Fruit fly (Drosophila melanogaster) whole organism, prepupa: Measurements from ENCODE around the gene CG46525.

Experiments used
- Blimp-1 ChIP-seq: fragments of 200-800 bp; sonication (Bioruptor generic); optimal IDR thresholded peaks from 3 replicates; lab custom pipeline; 2017; ENCODE audit warnings: missing biosample characterization, missing genetic modification characterization, mild to moderate bottlenecking, moderate library complexity, missing genetic modification reagents
- CG10631 ChIP-seq: fragments of 200-800 bp; sonication (Bioruptor generic); optimal IDR thresholded peaks from 2 replicates; lab custom pipeline; 2016; ENCODE audit warnings: missing biosample characterization, missing genetic modification characterization
- CG10669 ChIP-seq: fragments of 200-800 bp; sonication (Bioruptor generic); optimal IDR thresholded peaks from 3 replicates; lab custom pipeline; 2018; ENCODE audit warnings: missing biosample characterization, mild to moderate bottlenecking, missing genetic modification characterization, moderate library complexity
- CG11762 ChIP-seq: fragments of 200-800 bp; sonication (Bioruptor generic); optimal IDR thresholded peaks from 3 replicates; lab custom pipeline; 2016; ENCODE audit warnings: missing biosample characterization, missing genetic modification characterization; ENCODE audit not compliant: insufficient read depth
- CG11902 ChIP-seq: fragments of 200-800 bp; sonication (Bioruptor generic); optimal IDR thresholded peaks from 3 replicates; lab custom pipeline; 2016; ENCODE audit warnings: missing biosample characterization, missing genetic modification characterization
- CG15336 ChIP-seq: fragments of 200-800 bp; sonication (Bioruptor generic); IDR thresholded peaks from 2 replicates; pipeline ENCODE4 v1.3.6; 2022; ENCODE audit warnings: missing biosample characterization, missing genetic modification characterization
- CG1621 ChIP-seq: fragments of 200-800 bp; sonication (Bioruptor generic); optimal IDR thresholded peaks from 3 replicates; lab custom pipeline; 2018; ENCODE audit warnings: missing biosample characterization, mild to moderate bottlenecking, missing genetic modification characterization
- CG31627 ChIP-seq: fragments of 200-800 bp; sonication (Bioruptor generic); optimal IDR thresholded peaks from 3 replicates; lab custom pipeline; 2016; ENCODE audit warnings: missing biosample characterization, missing genetic modification characterization
- CG4318 ChIP-seq: fragments of 200-800 bp; sonication (Bioruptor generic); optimal IDR thresholded peaks from 3 replicates; lab custom pipeline; 2017; ENCODE audit warnings: missing biosample characterization, mild to moderate bottlenecking, missing genetic modification characterization
- CG6163 ChIP-seq: fragments of 200-800 bp; sonication (Bioruptor generic); IDR thresholded peaks from 3 replicates; pipeline ENCODE4 v1.3.6; 2022; ENCODE audit warnings: missing biosample characterization, missing genetic modification characterization
- CG6792 ChIP-seq: fragments of 200-800 bp; sonication (Bioruptor generic); optimal IDR thresholded peaks from 3 replicates; lab custom pipeline; 2016; ENCODE audit warnings: missing biosample characterization, missing genetic modification characterization
- CG6854 ChIP-seq: fragments of 200-800 bp; sonication (Bioruptor generic); optimal IDR thresholded peaks from 2 replicates; lab custom pipeline; 2017; ENCODE audit warnings: missing biosample characterization, mild to moderate bottlenecking, missing genetic modification characterization
- CG8119 ChIP-seq: fragments of 200-800 bp; sonication (Bioruptor generic); IDR thresholded peaks from 3 replicates; pipeline ENCODE4 v1.3.6; 2022; ENCODE audit warnings: missing biosample characterization, missing genetic modification characterization
- CG8632 ChIP-seq: fragments of 200-800 bp; sonication (Bioruptor generic); optimal IDR thresholded peaks from 3 replicates; lab custom pipeline; 2016; ENCODE audit warnings: missing biosample characterization, missing genetic modification characterization
- CG9139 ChIP-seq: fragments of 200-800 bp; sonication (Bioruptor generic); optimal IDR thresholded peaks from 3 replicates; lab custom pipeline; 2017; ENCODE audit warnings: missing biosample characterization, mild to moderate bottlenecking, missing genetic modification characterization
- Eip75B ChIP-seq: fragments of 200-800 bp; sonication (Bioruptor generic); optimal IDR thresholded peaks from 3 replicates; lab custom pipeline; 2016; ENCODE audit warnings: missing biosample characterization, missing genetic modification characterization
- Eip78C ChIP-seq: fragments of 200-800 bp; sonication (Bioruptor generic); peaks from one replicate; lab custom pipeline; 2016; ENCODE audit warnings: missing biosample characterization, missing genetic modification characterization
- Eip93F ChIP-seq: fragments of 200-800 bp; sonication (Bioruptor generic); optimal IDR thresholded peaks from 2 replicates; lab custom pipeline; 2016; ENCODE audit warnings: missing biosample characterization, mild to moderate bottlenecking, missing genetic modification characterization
- Ets96B ChIP-seq: fragments of 200-800 bp; optimal IDR thresholded peaks from 2 replicates; lab custom pipeline; 2019; ENCODE audit warnings: missing biosample characterization, mild to moderate bottlenecking, missing genetic modification characterization, moderate library complexity
- Gug ChIP-seq: fragments of 200-800 bp; sonication (Bioruptor generic); IDR thresholded peaks from 2 replicates; pipeline ENCODE4 v1.3.6; 2022; ENCODE audit warnings: missing biosample characterization, missing genetic modification characterization
- Hr38 ChIP-seq: sonication (Bioruptor generic); optimal IDR thresholded peaks from 2 replicates; lab custom pipeline; 2016; ENCODE audit warnings: missing biosample characterization, missing genetic modification characterization
- Hr39 ChIP-seq: fragments of 200-800 bp; sonication (Bioruptor generic); optimal IDR thresholded peaks from 2 replicates; lab custom pipeline; 2016; ENCODE audit warnings: missing biosample characterization, missing genetic modification characterization
- Hr4 ChIP-seq: fragments of 200-800 bp; sonication (Bioruptor generic); optimal IDR thresholded peaks from 3 replicates; lab custom pipeline; 2016; ENCODE audit warnings: missing biosample characterization, missing genetic modification characterization
- Lpt ChIP-seq: fragments of 200-800 bp; sonication (Bioruptor generic); optimal IDR thresholded peaks from 3 replicates; lab custom pipeline; 2016; ENCODE audit warnings: missing biosample characterization, missing genetic modification characterization
- Met ChIP-seq: fragments of 200-800 bp; sonication (Bioruptor generic); optimal IDR thresholded peaks from 3 replicates; lab custom pipeline; 2016; ENCODE audit warnings: missing biosample characterization, missing genetic modification characterization
- OdsH ChIP-seq: fragments of 200-800 bp; sonication (Bioruptor generic); optimal IDR thresholded peaks from 3 replicates; lab custom pipeline; 2016; ENCODE audit warnings: missing biosample characterization, missing genetic modification characterization
- Sox14 ChIP-seq: fragments of 200-800 bp; sonication (Bioruptor generic); optimal IDR thresholded peaks from 3 replicates; lab custom pipeline; 2016; ENCODE audit warnings: missing biosample characterization, missing genetic modification characterization
- Sox15 ChIP-seq: fragments of 200-800 bp; sonication (Bioruptor generic); optimal IDR thresholded peaks from 3 replicates; lab custom pipeline; 2016; ENCODE audit warnings: missing biosample characterization, missing genetic modification characterization
- acj6 ChIP-seq: fragments of 200-800 bp; sonication (Bioruptor generic); optimal IDR thresholded peaks from 3 replicates; lab custom pipeline; 2016; ENCODE audit warnings: missing biosample characterization, missing genetic modification characterization
- cyc ChIP-seq: fragments of 200-800 bp; sonication (Bioruptor generic); optimal IDR thresholded peaks from 3 replicates; lab custom pipeline; 2016; ENCODE audit warnings: missing biosample characterization, missing genetic modification characterization
- dac ChIP-seq: fragments of 200-800 bp; sonication (Bioruptor generic); optimal IDR thresholded peaks from 2 replicates; lab custom pipeline; 2017; ENCODE audit warnings: missing biosample characterization, mild to moderate bottlenecking, missing genetic modification characterization
- dsx ChIP-seq: fragments of 200-800 bp; optimal IDR thresholded peaks from 3 replicates; lab custom pipeline; 2019; ENCODE audit warnings: missing biosample characterization, mild to moderate bottlenecking, missing genetic modification characterization, moderate library complexity; ENCODE audit not compliant: poor library complexity, severe bottlenecking
- eg ChIP-seq: fragments of 200-800 bp; sonication (Bioruptor generic); IDR thresholded peaks from 3 replicates; pipeline ENCODE4 v1.3.6; 2022; ENCODE audit warnings: missing biosample characterization, missing genetic modification characterization
- fd59A ChIP-seq: fragments of 200-800 bp; sonication (Bioruptor generic); optimal IDR thresholded peaks from 2 replicates; lab custom pipeline; 2017; ENCODE audit warnings: missing biosample characterization, mild to moderate bottlenecking, missing genetic modification characterization, missing genetic modification reagents
- fd85E ChIP-seq: fragments of 200-800 bp; sonication (Bioruptor generic); optimal IDR thresholded peaks from 3 replicates; lab custom pipeline; 2016; ENCODE audit warnings: missing biosample characterization, missing genetic modification characterization
- fkh ChIP-seq: fragments of 200-800 bp; sonication (Bioruptor generic); optimal IDR thresholded peaks from 3 replicates; lab custom pipeline; 2017; ENCODE audit warnings: missing biosample characterization, mild to moderate bottlenecking, missing genetic modification characterization, moderate library complexity
- net ChIP-seq: fragments of 200-800 bp; sonication (Bioruptor generic); optimal IDR thresholded peaks from 3 replicates; lab custom pipeline; 2016; ENCODE audit warnings: missing biosample characterization, missing genetic modification characterization
- pdm3 ChIP-seq: fragments of 200-800 bp; sonication (Bioruptor generic); optimal IDR thresholded peaks from 3 replicates; lab custom pipeline; 2016; ENCODE audit warnings: missing biosample characterization, missing genetic modification characterization
- ss ChIP-seq, 2 experiments: fragments of 200-800 bp; sonication (Bioruptor generic); optimal IDR thresholded peaks; 2 replicates in 1 of 2; 3 replicates in 1 of 2; lab custom pipeline; 2017 to 2018; ENCODE audit warnings: mild to moderate bottlenecking in 2 of 2, missing biosample characterization in 2 of 2, missing genetic modification characterization in 2 of 2, moderate library complexity in 1 of 2
- topi ChIP-seq: fragments of 200-800 bp; sonication (Bioruptor generic); optimal IDR thresholded peaks from 3 replicates; lab custom pipeline; 2016; ENCODE audit warnings: missing biosample characterization, missing genetic modification characterization
- vri ChIP-seq: fragments of 200-800 bp; sonication (Bioruptor generic); optimal IDR thresholded peaks from 3 replicates; lab custom pipeline; 2016; ENCODE audit warnings: missing biosample characterization, mild to moderate bottlenecking, missing genetic modification characterization

The CG46525 gene

DNA sequence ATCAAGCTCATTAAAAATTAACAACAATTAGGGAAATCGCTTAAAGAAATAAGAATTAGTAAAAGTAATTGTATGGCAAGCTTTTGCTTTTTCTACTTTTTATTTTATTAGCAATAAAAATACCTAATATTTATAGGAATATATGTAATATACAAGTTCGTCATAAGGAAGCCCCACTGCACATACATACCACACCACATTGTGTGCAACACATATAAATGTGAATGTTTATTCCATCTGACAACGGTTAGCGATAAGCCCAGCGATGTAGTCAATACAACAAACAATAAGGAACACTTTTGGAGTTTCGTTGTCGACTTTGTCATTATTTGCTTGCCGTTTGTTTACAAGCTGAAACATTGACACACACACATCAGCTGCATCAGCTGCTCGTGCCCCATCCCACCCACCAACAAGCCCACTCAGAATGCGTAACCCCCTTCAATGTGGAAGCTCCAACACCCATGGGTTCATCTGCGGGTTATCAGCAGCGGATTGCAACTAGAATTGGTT lies 10.3 kb downstream of the CG46525 start (continued):
- TF ChIP-seq CG11762 (GFP tag; lab: Kevin White, UChicago) (peak; percentile 31), OdsH (peak; percentile 47), Sox15 (no peak), Eip93F (peak; percentile 49), Sox14 (GFP tag; lab: Kevin White, UChicago) (peak; percentile 40), cyc (peak; percentile 45), CG31627 (GFP tag; lab: Kevin White, UChicago) (peak; percentile 43), vri (GFP tag; lab: Kevin White, UChicago) (peak; percentile 60), Lpt (GFP tag; lab: Kevin White, UChicago) (peak; percentile 28), pdm3 (peak; percentile 54), CG8632 (GFP tag; lab: Kevin White, UChicago) (peak; percentile 69), Hr38 (GFP tag; lab: Kevin White, UChicago) (no peak), dac (GFP tag; lab: Kevin White, UChicago) (no peak), Blimp-1 (GFP tag; lab: Kevin White, UChicago) (peak; percentile 44), CG15336 (GFP tag; lab: Robert Waterston, UW) (peak; percentile 53; the same call in 1 of the 2 replicates), fkh (GFP tag; lab: Kevin White, UChicago) (peak; percentile 96), acj6 (GFP tag; lab: Kevin White, UChicago) (no peak), CG4318 (GFP tag; lab: Kevin White, UChicago) (peak; percentile 8), fd59A (GFP tag; lab: Kevin White, UChicago) (no peak), Eip78C (GFP tag; lab: Kevin White, UChicago) (peak; percentile 70), Eip75B (GFP tag; lab: Kevin White, UChicago) (peak; percentile 54)

DNA sequence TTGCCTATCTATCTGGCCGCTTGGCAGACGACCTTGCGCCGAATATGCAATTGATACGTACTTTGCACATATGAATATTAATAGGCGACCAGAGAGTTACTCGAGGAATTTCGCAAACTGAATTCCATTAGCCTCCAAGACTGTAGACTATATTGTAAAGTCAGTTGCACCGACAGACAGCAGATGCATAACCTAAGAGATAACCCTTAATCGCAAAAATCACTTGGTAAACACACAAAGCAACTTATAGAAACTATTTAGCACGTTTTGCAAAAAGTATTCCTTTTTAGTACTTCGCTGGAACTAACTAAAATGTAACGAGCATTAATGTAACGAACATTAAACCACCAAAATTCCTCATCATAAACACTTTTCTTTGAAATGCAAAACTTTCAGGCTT lies 11.1 kb downstream of the CG46525 start, which contains the start of gene CG6333:
CG6333 (minus strand) TSS at position 101 of the 400 bp plus-strand sequence.
- no peak for TF ChIP-seq fd85E (GFP tag; lab: Kevin White, UChicago)
- TF ChIP-seq Eip75B (GFP tag; lab: Kevin White, UChicago) = no peak
- TF ChIP-seq ss (GFP tag; optimal IDR thresholded peaks at IDR 0.05; lab: Kevin White, UChicago) = no peak
- no peak for TF ChIP-seq Sox15
- no peak for TF ChIP-seq CG10631 (GFP tag; lab: Kevin White, UChicago)
- no peak for TF ChIP-seq Lpt (GFP tag; lab: Kevin White, UChicago)
- no peak for TF ChIP-seq CG1621 (tag; lab: Kevin White, UChicago)

DNA sequence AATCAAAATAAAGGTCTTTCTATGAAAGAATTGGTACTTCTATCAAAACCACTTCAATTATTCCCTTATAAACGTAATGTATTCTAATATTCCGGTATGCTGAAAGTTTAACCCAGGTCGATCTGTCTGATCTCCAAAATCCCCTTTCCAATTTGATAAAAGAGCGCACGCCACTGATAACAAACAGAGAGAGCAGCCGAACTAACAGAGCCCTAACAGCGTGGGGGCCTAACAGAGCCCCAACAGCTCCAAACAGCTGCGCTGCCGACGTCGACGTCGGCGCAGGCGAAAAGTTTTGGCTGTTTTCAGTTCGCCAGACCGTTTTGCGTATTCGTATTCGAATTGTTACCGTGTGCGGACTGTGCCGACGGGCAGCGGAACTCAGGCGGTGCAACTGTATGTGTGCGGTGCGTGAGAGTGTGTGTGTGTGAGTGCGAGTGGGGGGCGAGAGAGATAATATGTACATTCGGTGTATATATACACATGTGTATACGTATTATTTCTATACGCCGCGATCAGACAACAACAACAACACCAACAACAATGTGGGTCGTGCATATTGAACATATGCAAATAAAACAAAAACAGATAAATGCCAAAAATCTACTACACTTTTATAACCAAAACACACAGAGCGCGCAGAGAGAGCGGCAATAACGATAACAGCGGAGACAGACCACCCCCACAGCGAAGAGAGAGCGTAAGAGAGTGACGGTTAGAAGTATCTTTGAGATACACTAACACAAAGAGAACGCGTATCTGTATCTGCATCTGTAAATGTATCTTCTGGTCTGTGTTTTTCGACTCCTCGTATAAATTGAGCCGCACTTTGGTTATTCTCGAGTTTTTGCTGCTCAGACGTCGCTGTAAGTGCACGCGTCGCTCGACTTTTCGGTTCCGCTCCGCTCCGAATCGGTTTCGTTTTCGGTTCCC lies 12.0 kb downstream of the CG46525 start, which contains the start of gene Oatp74D:
Oatp74D (plus strand) TSS at position 325 of the 933 bp plus-strand sequence.
- TF ChIP-seq CG1621 (tag; lab: Kevin White, UChicago) (peak; percentile 19), CG31627 (GFP tag; lab: Kevin White, UChicago) (peak; percentile 72), CG6163 (GFP tag; lab: Robert Waterston, UW) (peak; percentile 64; the same call in 2 of the 3 replicates), fkh (GFP tag; lab: Kevin White, UChicago) (peak; percentile 99), CG4318 (GFP tag; lab: Kevin White, UChicago) (no peak), Sox15 (peak; percentile 11), CG8119 (GFP tag; lab: Robert Waterston, UW) (peak; percentile 78), OdsH (peak; percentile 64), Hr39 (GFP tag; lab: Kevin White, UChicago) (peak; percentile 70), CG10669 (GFP tag; lab: Kevin White, UChicago) (peak; percentile 30), Blimp-1 (GFP tag; lab: Kevin White, UChicago) (peak; percentile 62), fd85E (GFP tag; lab: Kevin White, UChicago) (no peak), eg (GFP tag; lab: Robert Waterston, UW) (peak; percentile 79), dsx (GFP tag; lab: Kevin White, UChicago) (peak; percentile 45), Hr4 (GFP tag; lab: Kevin White, UChicago) (peak; percentile 82), dac (GFP tag; lab: Kevin White, UChicago) (no peak), Lpt (GFP tag; lab: Kevin White, UChicago) (peak; percentile 54), CG6792 (GFP tag; lab: Kevin White, UChicago) (peak; percentile 46), Ets96B (tag; lab: Kevin White, UChicago) (peak; percentile 36), Gug (no peak), CG10631 (GFP tag; lab: Kevin White, UChicago) (peak; percentile 45), net (peak; percentile 74), Eip75B (GFP tag; lab: Kevin White, UChicago) (peak; percentile 45), ss (GFP tag; optimal IDR thresholded peaks at IDR 0.05; lab: Kevin White, UChicago) (peak; percentile 20 to 22), CG9139 (GFP tag; lab: Kevin White, UChicago) (peak; percentile 17), CG6854 (GFP tag; lab: Kevin White, UChicago) (peak; percentile 64), CG11762 (GFP tag; lab: Kevin White, UChicago) (no peak), Sox14 (GFP tag; lab: Kevin White, UChicago) (peak; percentile 46), CG15336 (GFP tag; lab: Robert Waterston, UW) (peak; percentile 67), CG8632 (GFP tag; lab: Kevin White, UChicago) (peak; percentile 63), Eip78C (GFP tag; lab: Kevin White, UChicago) (peak; percentile 90), CG11902 (GFP tag; lab: Kevin White, UChicago) (no peak), Met (GFP tag; lab: Kevin White, UChicago) (peak; percentile 80), topi (GFP tag; lab: Kevin White, UChicago) (peak; percentile 78)
